Worm (Caenorhabditis elegans): Measurements from ENCODE around the gene F28F9.3.

ce11 chrIV:3844584-3844983 lies 17.9 kb downstream of the F28F9.3 start:
- TF ChIP-seq zag-1 (tag; optimal IDR thresholded peaks at IDR 0.05): no peak
- TF ChIP-seq fos-1 (tag; optimal IDR thresholded peaks at IDR 0.05): no peak
- TF ChIP-seq unc-39 (tag; optimal IDR thresholded peaks at IDR 0.05): no peak
- TF ChIP-seq blmp-1 (tag; optimal IDR thresholded peaks at IDR 0.05; ENCODE audit: insufficient read depth): no peak
- TF ChIP-seq mab-5 (tag; optimal IDR thresholded peaks at IDR 0.05): no peak
- TF ChIP-seq peb-1 (tag; optimal IDR thresholded peaks at IDR 0.05): no peak
- TF ChIP-seq snpc-4 (tag; optimal IDR thresholded peaks at IDR 0.05): no peak
- TF ChIP-seq elt-1 (tag; optimal IDR thresholded peaks at IDR 0.05): no peak
- no peak for TF ChIP-seq skn-1 (tag; optimal IDR thresholded peaks at IDR 0.05)
- no peak for TF ChIP-seq lin-11 (tag; optimal IDR thresholded peaks at IDR 0.05)
- no peak for TF ChIP-seq ama-1 (optimal IDR thresholded peaks at IDR 0.05)
